Worm (Caenorhabditis elegans): ENCODE results near the gene C33H5.2.

- no peak for TF ChIP-seq nhr-237 (tag; optimal IDR thresholded peaks at IDR 0.05)
- no peak for TF ChIP-seq unc-39 (tag; optimal IDR thresholded peaks at IDR 0.05)
- no peak for TF ChIP-seq elt-1 (tag; optimal IDR thresholded peaks at IDR 0.05)
- TF ChIP-seq snpc-4 (tag; optimal IDR thresholded peaks at IDR 0.05) = no peak
- TF ChIP-seq ZK546.5 (tag; optimal IDR thresholded peaks at IDR 0.05) = no peak
- TF ChIP-seq gmeb-1 (tag; optimal IDR thresholded peaks at IDR 0.05) = no peak
Measured at ce11 chrIV:7815683-7816183, 10.9 kb downstream of the C33H5.2 start, which contains the start of gene cdgs-1.

All from whole organism, L2 larva.